Fruit fly (Drosophila melanogaster) whole organism, embryonic: ENCODE data around the gene alpha-Est9.

ENCODE experiments used
- B-H2 ChIP-seq: fragments of 200-800 bp; sonication (Bioruptor generic); optimal IDR thresholded peaks from 2 replicates; lab custom pipeline; 2018; ENCODE audit warnings: missing biosample characterization, mild to moderate bottlenecking, missing genetic modification characterization
- Bgb ChIP-seq: fragments of 200-800 bp; sonication (Bioruptor generic); IDR thresholded peaks from 2 replicates; pipeline ENCODE4 v1.3.6; 2022; ENCODE audit warnings: missing biosample characterization, missing genetic modification characterization; ENCODE audit not compliant: partially characterized antibody
- CG10147 ChIP-seq: fragments of 200-800 bp; sonication (Bioruptor generic); optimal IDR thresholded peaks from 2 replicates; lab custom pipeline; 2019; ENCODE audit warnings: missing biosample characterization, mild to moderate bottlenecking, missing genetic modification characterization, moderate library complexity
- CG10274 ChIP-seq: fragments of 200-800 bp; sonication (Bioruptor generic); optimal IDR thresholded peaks from 3 replicates; lab custom pipeline; 2017; ENCODE audit warnings: missing biosample characterization, mild to moderate bottlenecking, missing genetic modification characterization
- CG10543 ChIP-seq: fragments of 200-800 bp; sonication (Bioruptor generic); optimal IDR thresholded peaks from 3 replicates; lab custom pipeline; 2017; ENCODE audit warnings: missing biosample characterization, mild to moderate bottlenecking, missing genetic modification characterization, moderate library complexity
- CG10959 ChIP-seq: fragments of 200-800 bp; sonication (Bioruptor generic); IDR thresholded peaks from 2 replicates; pipeline ENCODE4 v1.3.6; 2022; ENCODE audit warnings: missing biosample characterization, missing genetic modification characterization
- CG13296 ChIP-seq: fragments of 200-800 bp; sonication (Bioruptor generic); optimal IDR thresholded peaks from 3 replicates; lab custom pipeline; 2018; ENCODE audit warnings: missing biosample characterization, mild to moderate bottlenecking, missing genetic modification characterization
- CG13894 ChIP-seq: fragments of 200-800 bp; sonication (Bioruptor generic); optimal IDR thresholded peaks from 3 replicates; lab custom pipeline; 2018; ENCODE audit warnings: missing biosample characterization, mild to moderate bottlenecking, missing genetic modification characterization, moderate library complexity
- CG15514 ChIP-seq: fragments of 200-800 bp; sonication (Bioruptor generic); optimal IDR thresholded peaks from 3 replicates; lab custom pipeline; 2017; ENCODE audit warnings: missing biosample characterization, missing genetic modification characterization, mild to moderate bottlenecking, moderate library complexity, missing genetic modification reagents
- CG1603 ChIP-seq: fragments of 200-800 bp; sonication (Bioruptor generic); optimal IDR thresholded peaks from 2 replicates; lab custom pipeline; 2019; ENCODE audit warnings: missing biosample characterization, mild to moderate bottlenecking, missing genetic modification characterization, moderate library complexity
- CG17568 ChIP-seq: fragments of 200-800 bp; sonication (Bioruptor generic); optimal IDR thresholded peaks from 2 replicates; lab custom pipeline; 2018; ENCODE audit warnings: missing biosample characterization, mild to moderate bottlenecking, missing genetic modification characterization, moderate library complexity
- CG2678 ChIP-seq: fragments of 200-800 bp; sonication (Bioruptor generic); optimal IDR thresholded peaks from 3 replicates; lab custom pipeline; 2019; ENCODE audit warnings: missing biosample characterization, mild to moderate bottlenecking, missing genetic modification characterization, moderate library complexity
- CG3281 ChIP-seq: fragments of 200-800 bp; sonication (Bioruptor generic); optimal IDR thresholded peaks from 3 replicates; lab custom pipeline; 2017; ENCODE audit warnings: missing biosample characterization, mild to moderate bottlenecking, missing genetic modification characterization
- CG34376 ChIP-seq: fragments of 200-800 bp; sonication (Bioruptor generic); optimal IDR thresholded peaks from 2 replicates; lab custom pipeline; 2018; ENCODE audit warnings: missing biosample characterization, mild to moderate bottlenecking, missing genetic modification characterization
- CG34422 ChIP-seq: fragments of 200-800 bp; sonication (Bioruptor generic); IDR thresholded peaks from 3 replicates; pipeline ENCODE4 v1.3.6; 2022; ENCODE audit warnings: missing biosample characterization, missing genetic modification characterization
- CG4328 ChIP-seq: fragments of 200-800 bp; sonication (Bioruptor generic); optimal IDR thresholded peaks from 3 replicates; lab custom pipeline; 2017; ENCODE audit warnings: missing biosample characterization, missing genetic modification reagents, missing genetic modification characterization
- CG6254 ChIP-seq: fragments of 200-800 bp; sonication (Bioruptor generic); optimal IDR thresholded peaks from 3 replicates; lab custom pipeline; 2017; ENCODE audit warnings: mild to moderate bottlenecking, missing biosample characterization, missing genetic modification reagents, missing genetic modification characterization
- CG6813 ChIP-seq: fragments of 200-800 bp; sonication (Bioruptor generic); optimal IDR thresholded peaks from 2 replicates; lab custom pipeline; 2017; ENCODE audit warnings: missing biosample characterization, missing genetic modification characterization, mild to moderate bottlenecking, moderate library complexity, missing genetic modification reagents
- CTCF ChIP-seq: fragments of 200-800 bp; sonication (Bioruptor generic); optimal IDR thresholded peaks from 2 replicates; lab custom pipeline; 2017; ENCODE audit warnings: missing biosample characterization, mild to moderate bottlenecking, missing genetic modification characterization, moderate library complexity
- Fer1 ChIP-seq: fragments of 200-800 bp; sonication (Bioruptor generic); optimal IDR thresholded peaks from 2 replicates; lab custom pipeline; 2017; ENCODE audit warnings: missing biosample characterization, mild to moderate bottlenecking, missing genetic modification characterization
- HLH54F ChIP-seq: fragments of 200-800 bp; sonication (Bioruptor generic); optimal IDR thresholded peaks from 3 replicates; lab custom pipeline; 2016; ENCODE audit warnings: missing biosample characterization, missing genetic modification characterization
- Hmr ChIP-seq: fragments of 200-800 bp; sonication (Bioruptor generic); optimal IDR thresholded peaks from 3 replicates; lab custom pipeline; 2017; ENCODE audit warnings: mild to moderate bottlenecking, missing biosample characterization, missing genetic modification reagents, missing genetic modification characterization
- Med ChIP-seq: fragments of 200-800 bp; sonication (Bioruptor generic); peaks from one replicate; lab custom pipeline; 2016; ENCODE audit warnings: missing biosample characterization, missing genetic modification characterization, mild to moderate bottlenecking, inconsistent platforms, moderate library complexity
- PHDP ChIP-seq: fragments of 200-800 bp; sonication (Bioruptor generic); optimal IDR thresholded peaks from 3 replicates; lab custom pipeline; 2018; ENCODE audit warnings: missing biosample characterization, mild to moderate bottlenecking, missing genetic modification characterization, moderate library complexity
- Rfx ChIP-seq: fragments of 200-800 bp; sonication (Bioruptor generic); IDR thresholded peaks from 2 replicates; pipeline ENCODE4 v1.3.6; 2022; ENCODE audit warnings: missing biosample characterization, missing genetic modification characterization
- Spps ChIP-seq: fragments of 200-800 bp; sonication (Bioruptor generic); optimal IDR thresholded peaks from 2 replicates; lab custom pipeline; 2018; ENCODE audit warnings: missing biosample characterization, mild to moderate bottlenecking, missing genetic modification characterization
- chinmo ChIP-seq: fragments of 200-800 bp; sonication (Bioruptor generic); IDR thresholded peaks from 4 replicates; pipeline ENCODE4 v1.3.6; 2022; ENCODE audit warnings: missing biosample characterization, missing genetic modification characterization; ENCODE audit not compliant: partially characterized antibody
- ci ChIP-seq: fragments of 200-800 bp; sonication (Bioruptor generic); IDR thresholded peaks from 3 replicates; pipeline ENCODE4 v1.3.6; 2022; ENCODE audit warnings: missing biosample characterization, missing genetic modification characterization
- cwo ChIP-seq: fragments of 200-800 bp; sonication (Bioruptor generic); optimal IDR thresholded peaks from 3 replicates; lab custom pipeline; 2017; ENCODE audit warnings: missing biosample characterization, missing genetic modification characterization, mild to moderate bottlenecking, moderate library complexity, missing genetic modification reagents
- exex ChIP-seq: fragments of 200-800 bp; sonication (Bioruptor generic); optimal IDR thresholded peaks from 4 replicates; lab custom pipeline; 2018; ENCODE audit warnings: missing biosample characterization, mild to moderate bottlenecking, missing genetic modification characterization, moderate library complexity
- hb ChIP-seq: fragments of 200-800 bp; sonication (Bioruptor generic); IDR thresholded peaks from 3 replicates; pipeline ENCODE4 v1.3.6; 2022; ENCODE audit warnings: missing biosample characterization, missing genetic modification characterization; ENCODE audit not compliant: partially characterized antibody
- lab ChIP-seq: fragments of 200-800 bp; sonication (Bioruptor generic); optimal IDR thresholded peaks from 3 replicates; lab custom pipeline; 2017; ENCODE audit warnings: missing biosample characterization, missing genetic modification characterization, mild to moderate bottlenecking, moderate library complexity, missing genetic modification reagents
- luna ChIP-seq: fragments of 200-800 bp; sonication (Bioruptor generic); optimal IDR thresholded peaks from 2 replicates; lab custom pipeline; 2016; ENCODE audit warnings: missing biosample characterization, missing genetic modification characterization
- mirr ChIP-seq: fragments of 200-800 bp; sonication (Bioruptor generic); optimal IDR thresholded peaks from 3 replicates; lab custom pipeline; 2018; ENCODE audit warnings: missing biosample characterization, mild to moderate bottlenecking, missing genetic modification characterization
- otp ChIP-seq: fragments of 200-800 bp; sonication (Bioruptor generic); IDR thresholded peaks from 3 replicates; pipeline ENCODE4, ENCODE4 v1.3.6; 2022; ENCODE audit warnings: missing biosample characterization, missing genetic modification characterization
- scrt ChIP-seq: fragments of 200-800 bp; sonication (Bioruptor generic); optimal IDR thresholded peaks from 2 replicates; lab custom pipeline; 2018; ENCODE audit warnings: missing biosample characterization, mild to moderate bottlenecking, missing genetic modification characterization, moderate library complexity
- sug ChIP-seq: fragments of 200-800 bp; optimal IDR thresholded peaks from 2 replicates; lab custom pipeline; 2019; ENCODE audit warnings: missing biosample characterization, mild to moderate bottlenecking, missing genetic modification characterization, moderate library complexity
- unpg ChIP-seq: fragments of 200-800 bp; sonication (Bioruptor generic); optimal IDR thresholded peaks from 3 replicates; lab custom pipeline; 2018; ENCODE audit warnings: missing biosample characterization, mild to moderate bottlenecking, missing genetic modification characterization, moderate library complexity

The alpha-Est9 gene

DNA sequence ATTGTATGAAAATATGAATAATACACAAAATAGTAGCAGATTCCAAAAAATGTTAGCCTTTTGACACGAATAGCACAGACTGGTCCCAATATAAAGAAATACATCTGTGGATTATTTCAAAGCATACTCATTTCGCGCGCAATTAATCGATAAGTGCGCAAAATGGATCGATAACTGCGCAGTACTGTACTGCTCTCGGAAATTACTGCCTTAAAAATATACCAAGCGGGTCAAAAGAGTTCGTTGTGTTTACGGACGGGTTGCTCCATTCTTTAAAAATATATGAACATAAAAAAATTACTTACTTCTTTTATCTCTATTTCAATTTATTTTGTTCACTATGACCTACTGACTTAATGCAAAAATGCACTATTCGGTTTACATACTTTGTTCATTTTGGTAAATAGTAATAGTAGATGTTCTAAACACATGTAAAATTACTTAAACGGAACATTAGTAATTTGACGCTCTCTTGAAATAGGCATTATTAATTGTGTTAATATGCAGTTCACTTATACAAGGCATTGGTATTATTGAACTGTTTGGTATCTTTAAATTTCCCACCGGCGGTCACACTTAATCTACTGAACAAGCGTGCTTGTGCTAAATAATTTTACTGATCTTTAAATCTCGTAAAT lies 25.4 kb upstream of the alpha-Est9 start, which contains the start of the genes Rtnl2 and alphaTub84D (continued):
- TF ChIP-seq Bgb (GFP tag; lab: Robert Waterston, UW) (0 out of 2 replicates have a peak, but pooled peaks have one; percentile 7), CG1603 (tag; lab: Kevin White, UChicago) (peak; percentile 12), otp (no peak)

dm6 chr3R:7528677-7529076 lies 23.8 kb upstream of the alpha-Est9 start, which contains the start of gene alpha-Est6:
alpha-Est6 (minus strand) TSS chr3R:7528777.
- no peak for TF ChIP-seq CG4328 (GFP tag; lab: Kevin White, UChicago)

DNA sequence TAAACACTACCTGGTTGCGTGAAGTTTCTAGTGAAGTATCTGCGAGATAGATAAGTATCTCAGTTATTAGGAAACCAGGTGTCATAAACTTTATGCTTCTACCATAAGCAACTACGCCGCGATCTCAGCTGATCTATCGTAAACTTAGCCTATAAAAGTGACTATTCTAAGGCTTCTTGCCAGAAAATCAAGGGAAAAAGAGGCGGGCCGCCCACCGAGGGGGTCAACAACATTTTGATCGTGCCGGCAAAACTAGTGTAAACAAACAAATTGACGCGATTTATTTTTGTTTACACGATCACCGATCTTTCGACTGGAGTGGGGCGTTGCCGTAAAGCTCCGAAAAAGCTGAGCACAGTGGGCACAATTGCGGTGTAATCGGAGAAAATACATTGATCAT lies 19.3 kb upstream of the alpha-Est9 start:
- peak; percentile 40 for TF ChIP-seq CG6813
- peak; percentile 33 for TF ChIP-seq PHDP (tag; lab: Kevin White, UChicago)
- peak; percentile 48 for TF ChIP-seq CG13296
- TF ChIP-seq Fer1 = peak; percentile 43
- no peak for TF ChIP-seq CG10274 (GFP tag; lab: Kevin White, UChicago)
- TF ChIP-seq mirr (GFP tag; lab: Kevin White, UChicago) = peak; percentile 37
- TF ChIP-seq exex (tag; lab: Kevin White, UChicago) = peak; percentile 5
- peak; percentile 9 for TF ChIP-seq CTCF
- TF ChIP-seq cwo (GFP tag; lab: Kevin White, UChicago) = peak; percentile 4
- peak; percentile 4 for TF ChIP-seq CG17568 (GFP tag; lab: Kevin White, UChicago)
- 0 out of 3 replicates have a peak, but pooled peaks have one; percentile 39 for TF ChIP-seq ci
- TF ChIP-seq sug (tag; lab: Kevin White, UChicago) = peak; percentile 63
- TF ChIP-seq CG3281 (GFP tag; lab: Kevin White, UChicago) = peak; percentile 66
- TF ChIP-seq HLH54F (GFP tag; lab: Kevin White, UChicago) = no peak
- TF ChIP-seq Rfx (GFP tag; lab: Robert Waterston, UW) = 0 out of 2 replicates have a peak, but pooled peaks have one; percentile 8
- no peak for TF ChIP-seq hb (GFP tag; lab: Robert Waterston, UW)
- peak; percentile 33 for TF ChIP-seq CG2678
- peak; percentile 18 for TF ChIP-seq unpg (GFP tag; lab: Kevin White, UChicago)
- peak; percentile 30 for TF ChIP-seq CG15514 (GFP tag; lab: Kevin White, UChicago)
- TF ChIP-seq CG10147 (GFP tag; lab: Kevin White, UChicago) = peak; percentile 10
- TF ChIP-seq B-H2 (GFP tag; lab: Kevin White, UChicago) = peak; percentile 20
- peak; percentile 40 for TF ChIP-seq Hmr
- TF ChIP-seq CG34422 (GFP tag; lab: Robert Waterston, UW) = peak; percentile 42; the same call in 1 of the 3 replicates
- TF ChIP-seq CG10543 = peak; percentile 58
- TF ChIP-seq Med (GFP tag; lab: Kevin White, UChicago) = peak; percentile 58
- no peak for TF ChIP-seq CG10959 (GFP tag; lab: Robert Waterston, UW)
- TF ChIP-seq chinmo = 0 out of 4 replicates have a peak, but pooled peaks have one; percentile 11
- TF ChIP-seq CG13894 (tag; lab: Kevin White, UChicago) = peak; percentile 86
- peak; percentile 59 for TF ChIP-seq lab (GFP tag; lab: Kevin White, UChicago)
- peak; percentile 35 for TF ChIP-seq CG34376 (GFP tag; lab: Kevin White, UChicago)
- TF ChIP-seq luna (GFP tag; lab: Kevin White, UChicago) = no peak
- no peak for TF ChIP-seq CG6254
- peak; percentile 8 for TF ChIP-seq scrt (GFP tag; lab: Kevin White, UChicago)
- no peak for TF ChIP-seq Spps (tag; lab: Kevin White, UChicago)
